Fruit fly (Drosophila melanogaster): ENCODE results near the gene ais.
A peak's percentile ranks its signal among the peaks of the same experiment; 100 is the strongest.

Gene ais

dm6 chr3L:17754285-17754684, 50.2 kb downstream of the ais start (continued):
- TF ChIP-seq ken (GFP tag; IDR thresholded peaks at IDR 0.05) (no peak), Hmr (GFP tag; optimal IDR thresholded peaks at IDR 0.05) (peak; percentile 12), CG9437 (GFP tag; optimal IDR thresholded peaks at IDR 0.05) (no peak), jigr1 (GFP tag; IDR thresholded peaks at IDR 0.05) (no peak), ase (GFP tag; IDR thresholded peaks at IDR 0.05) (no peak), CG7745 (tag; optimal IDR thresholded peaks at IDR 0.05) (no peak), CG15073 (GFP tag; optimal IDR thresholded peaks at IDR 0.05) (no peak), NC2β (GFP tag; optimal IDR thresholded peaks at IDR 0.05) (no peak), Nf-YB (GFP tag; optimal IDR thresholded peaks at IDR 0.05) (no peak), Xrp1 (GFP tag; IDR thresholded peaks at IDR 0.05) (no peak), so (GFP tag; IDR thresholded peaks at IDR 0.05) (no peak), tna (GFP tag; IDR thresholded peaks at IDR 0.05; ENCODE audit: partially characterized antibody) (no peak), BtbVII (GFP tag; optimal IDR thresholded peaks at IDR 0.05) (peak; percentile 5), hb (GFP tag; IDR thresholded peaks at IDR 0.05; ENCODE audit: partially characterized antibody) (no peak), CG30431 (GFP tag; optimal IDR thresholded peaks at IDR 0.05) (no peak), phol (tag; optimal IDR thresholded peaks at IDR 0.05) (no peak), CG1603 (tag; optimal IDR thresholded peaks at IDR 0.05) (no peak), tap (tag; optimal IDR thresholded peaks at IDR 0.05) (no peak), dati (GFP tag; IDR thresholded peaks at IDR 0.05) (no peak), vnd (GFP tag; IDR thresholded peaks at IDR 0.05; ENCODE audit: partially characterized antibody) (0 out of 3 replicates have a peak, but pooled peaks have one; percentile 34), CG15011 (GFP tag; optimal IDR thresholded peaks at IDR 0.05) (no peak), az2 (GFP tag; optimal IDR thresholded peaks at IDR 0.05) (no peak), btn (GFP tag; optimal IDR thresholded peaks at IDR 0.05) (no peak), schlank (tag; optimal IDR thresholded peaks at IDR 0.05) (no peak), br (optimal IDR thresholded peaks at IDR 0.05) (no peak), knrl (GFP tag; IDR thresholded peaks at IDR 0.05; ENCODE audit: partially characterized antibody) (no peak), CG34376 (GFP tag; optimal IDR thresholded peaks at IDR 0.05) (peak; percentile 92), CG33213 (GFP tag; optimal IDR thresholded peaks at IDR 0.05) (no peak), sens (GFP tag) (no peak), Kr (GFP tag; optimal IDR thresholded peaks at IDR 0.05) (no peak), B-H1 (GFP tag; IDR thresholded peaks at IDR 0.05) (no peak), CG10274 (GFP tag; optimal IDR thresholded peaks at IDR 0.05) (no peak), CG32532 (GFP tag; IDR thresholded peaks at IDR 0.05) (no peak), CG14441 (GFP tag; IDR thresholded peaks at IDR 0.05) (no peak), tll (GFP tag; optimal IDR thresholded peaks at IDR 0.05) (no peak), cato (GFP tag; optimal IDR thresholded peaks at IDR 0.05; ENCODE audit: borderline replicate concordance) (no peak), CG12104 (GFP tag; optimal IDR thresholded peaks at IDR 0.05) (no peak), Lhr (GFP tag; optimal IDR thresholded peaks at IDR 0.05) (no peak), Ssrp (tag; optimal IDR thresholded peaks at IDR 0.05) (no peak), CG31224 (GFP tag; IDR thresholded peaks at IDR 0.05) (no peak)

All from whole organism, embryonic.